Worm (Caenorhabditis elegans): ENCODE measurements around the gene best-17.

The best-17 gene

DNA sequence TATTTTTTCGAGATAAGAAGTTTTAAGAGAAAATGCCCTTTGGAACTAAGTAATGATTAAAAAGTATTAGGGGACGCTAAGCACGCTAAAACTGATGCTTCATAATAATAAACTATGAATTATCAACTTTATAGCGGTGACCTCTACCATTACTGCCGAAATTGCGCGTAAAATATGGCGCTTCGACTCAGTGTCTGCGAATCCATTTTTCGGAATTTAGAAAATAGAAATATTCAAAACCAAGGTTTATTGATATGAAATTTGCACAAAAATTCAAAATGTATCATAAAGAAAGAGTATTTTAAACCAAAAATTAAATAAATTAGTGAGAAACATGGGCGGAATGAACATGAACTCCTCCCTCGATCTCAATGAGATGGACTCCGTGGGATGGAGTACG is 10.2 kb downstream of the best-17 start:
- TF ChIP-seq nhr-6 (tag; optimal IDR thresholded peaks at IDR 0.05) (no peak), nhr-237 (tag; optimal IDR thresholded peaks at IDR 0.05) (no peak), gmeb-1 (tag; optimal IDR thresholded peaks at IDR 0.05) (peak; percentile 9), peb-1 (tag; optimal IDR thresholded peaks at IDR 0.05) (no peak), sem-4 (tag; optimal IDR thresholded peaks at IDR 0.05) (no peak), zag-1 (tag; optimal IDR thresholded peaks at IDR 0.05) (no peak), skn-1 (tag; optimal IDR thresholded peaks at IDR 0.05) (no peak), nhr-23 (tag; optimal IDR thresholded peaks at IDR 0.05) (no peak)

DNA sequence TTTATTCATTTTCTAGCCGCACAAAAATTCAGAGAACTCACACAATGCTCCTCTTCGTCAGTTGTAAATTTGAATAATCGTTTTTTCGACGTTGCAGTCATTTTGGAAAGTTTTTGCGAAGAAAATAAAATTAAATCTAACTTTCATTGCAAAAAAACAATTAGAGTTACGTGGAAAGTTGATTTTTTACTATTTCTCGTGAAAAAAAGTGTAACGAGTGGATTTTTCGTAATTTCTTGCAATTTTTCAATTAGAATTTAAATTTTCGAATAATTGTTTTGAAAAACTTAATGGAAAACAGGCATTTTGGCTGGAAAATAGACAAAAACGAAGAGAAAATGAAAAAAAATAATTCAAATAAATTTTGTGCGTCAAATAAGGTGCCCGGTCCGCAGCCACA is 10.8 kb downstream of the best-17 start, which contains the start of gene Y55B1AR.2:
Gene Y55B1AR.2 (minus strand): TSS at position 101 of the 400 bp plus-strand sequence.
- TF ChIP-seq aly-2 (tag; optimal IDR thresholded peaks at IDR 0.05), result no peak
- no peak for TF ChIP-seq nhr-11 (tag; optimal IDR thresholded peaks at IDR 0.05)
- TF ChIP-seq nhr-10 (tag; optimal IDR thresholded peaks at IDR 0.05), result no peak
- no peak for TF ChIP-seq crh-2 (tag; optimal IDR thresholded peaks at IDR 0.05)
- TF ChIP-seq gmeb-1 (tag; optimal IDR thresholded peaks at IDR 0.05), result no peak
- TF ChIP-seq nhr-21 (tag; optimal IDR thresholded peaks at IDR 0.05), result no peak
- no peak for TF ChIP-seq nhr-129 (tag; optimal IDR thresholded peaks at IDR 0.05)
- no peak for TF ChIP-seq lin-11 (tag; optimal IDR thresholded peaks at IDR 0.05)
- no peak for TF ChIP-seq elt-3 (tag; optimal IDR thresholded peaks at IDR 0.05)
- no peak for TF ChIP-seq ztf-4 (tag; optimal IDR thresholded peaks at IDR 0.05)
- no peak for TF ChIP-seq ceh-16 (tag; optimal IDR thresholded peaks at IDR 0.05)
- TF ChIP-seq nhr-25 (tag; optimal IDR thresholded peaks at IDR 0.05), result no peak
- no peak for TF ChIP-seq sem-4 (tag; optimal IDR thresholded peaks at IDR 0.05)
- no peak for TF ChIP-seq nhr-6 (tag; optimal IDR thresholded peaks at IDR 0.05)

DNA sequence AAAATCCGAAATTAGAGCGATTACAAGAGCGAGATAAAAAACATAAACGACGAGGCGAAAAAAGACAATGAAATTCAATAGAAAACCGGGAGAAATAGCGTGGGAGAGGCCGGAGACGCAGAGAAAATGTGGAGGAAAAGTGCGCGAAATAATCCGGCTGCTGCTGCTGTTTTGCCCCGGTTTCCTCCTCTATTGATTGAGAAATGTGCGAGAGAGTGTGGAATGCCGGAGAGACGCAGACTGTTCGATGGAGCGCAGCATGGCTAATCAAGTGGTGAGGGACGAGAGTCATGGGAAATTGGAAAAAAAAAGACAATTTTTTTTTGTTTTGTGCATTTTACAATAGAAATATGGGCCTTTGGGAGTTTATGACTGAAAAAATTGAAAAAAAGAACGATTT is 11.3 kb downstream of the best-17 start:
- TF ChIP-seq unc-55 (GFP tag; optimal IDR thresholded peaks at IDR 0.05) (peak; percentile 75), C34F6.9 (tag; optimal IDR thresholded peaks at IDR 0.05) (peak; percentile 82), alr-1 (tag; optimal IDR thresholded peaks at IDR 0.05) (no peak), lsy-2 (tag; optimal IDR thresholded peaks at IDR 0.05) (peak; percentile 5 to 66), ztf-4 (tag; optimal IDR thresholded peaks at IDR 0.05) (no peak), lin-11 (tag; optimal IDR thresholded peaks at IDR 0.05) (peak; percentile 17), sem-4 (tag; optimal IDR thresholded peaks at IDR 0.05) (peak; percentile 54), lin-13 (GFP tag; optimal IDR thresholded peaks at IDR 0.05) (no peak), egl-27 (tag; optimal IDR thresholded peaks at IDR 0.05) (peak; percentile 25), ceh-82 (tag; optimal IDR thresholded peaks at IDR 0.05) (no peak), ZK546.5 (tag; optimal IDR thresholded peaks at IDR 0.05) (no peak), nhr-129 (tag; optimal IDR thresholded peaks at IDR 0.05) (peak; percentile 64), sma-9 (GFP tag; optimal IDR thresholded peaks at IDR 0.05) (peak; percentile 38), sma-9 (tag; optimal IDR thresholded peaks at IDR 0.05) (no peak), mab-5 (tag; optimal IDR thresholded peaks at IDR 0.05) (peak; percentile 24), F13H6.1 (tag; optimal IDR thresholded peaks at IDR 0.05) (peak; percentile 61), nhr-23 (tag; optimal IDR thresholded peaks at IDR 0.05) (no peak), fos-1 (tag; optimal IDR thresholded peaks at IDR 0.05) (peak; percentile 60), crh-2 (tag; optimal IDR thresholded peaks at IDR 0.05) (peak; percentile 46), snpc-4 (tag; optimal IDR thresholded peaks at IDR 0.05) (no peak), nhr-12 (tag; optimal IDR thresholded peaks at IDR 0.05) (no peak), zag-1 (tag; optimal IDR thresholded peaks at IDR 0.05) (peak; percentile 46), nhr-25 (tag; optimal IDR thresholded peaks at IDR 0.05) (peak; percentile 7), mdl-1 (tag; optimal IDR thresholded peaks at IDR 0.05) (peak; percentile 38 to 55)

DNA sequence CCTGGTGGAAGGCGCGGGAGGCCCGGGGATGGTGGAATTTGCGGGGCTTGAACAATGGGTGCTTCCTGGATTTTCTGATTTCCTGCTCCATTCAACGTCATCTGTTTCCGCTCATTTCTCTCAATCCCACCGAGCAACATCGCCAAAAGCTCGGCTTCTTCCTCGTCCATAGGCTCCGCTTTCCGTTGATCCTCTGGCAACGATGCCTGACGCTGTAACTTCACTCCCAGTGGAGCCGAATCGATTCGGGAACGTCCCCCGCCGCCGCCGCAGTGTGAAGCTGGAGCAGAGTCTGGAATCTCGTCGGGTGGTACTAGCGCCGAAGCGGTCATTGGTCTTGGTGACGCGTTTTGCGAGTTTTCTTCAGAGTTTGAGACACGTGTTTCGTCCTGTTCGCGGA is 14.0 kb downstream of the best-17 start:
- TF ChIP-seq Y55F3AM.14 (GFP tag; optimal IDR thresholded peaks at IDR 0.05), result peak; percentile 7
- no peak for TF ChIP-seq peb-1 (tag; optimal IDR thresholded peaks at IDR 0.05)

DNA sequence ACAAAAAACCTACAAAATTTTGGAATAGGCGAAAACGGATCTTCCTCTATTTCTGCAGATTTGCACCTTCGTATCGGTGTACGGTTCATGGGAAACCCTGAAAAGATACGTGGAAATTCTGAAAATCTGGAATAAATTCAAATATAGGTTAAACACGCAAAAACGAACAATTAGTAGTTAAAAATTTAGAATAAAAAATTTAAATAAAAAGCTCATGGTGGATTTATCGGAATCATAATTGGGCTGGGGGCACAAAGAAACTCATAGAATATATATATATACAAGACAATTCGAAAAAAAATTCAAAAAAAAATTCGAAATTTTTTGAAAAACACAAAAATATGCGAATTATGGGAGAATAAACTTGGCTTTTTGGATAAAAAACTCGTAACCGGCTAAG is 22.4 kb downstream of the best-17 start, which contains the start of gene helq-1:
Gene helq-1 (minus strand): TSS at position 101 of the 400 bp plus-strand sequence.
- TF ChIP-seq sem-4 (tag; optimal IDR thresholded peaks at IDR 0.05), result no peak
- no peak for TF ChIP-seq ceh-82 (tag; optimal IDR thresholded peaks at IDR 0.05)

Data from whole organism, L2 larva.